Fruit fly (Drosophila melanogaster) whole organism, pupa: ENCODE data around the gene upSET.

Experiments
- CG10348 ChIP-seq: fragments of 200-800 bp; sonication (Bioruptor generic); IDR thresholded peaks from 2 replicates; pipeline ENCODE4 v1.3.6; 2022; ENCODE audit warnings: missing biosample characterization, missing genetic modification characterization
- CG12605 ChIP-seq: fragments of 200-800 bp; sonication (Bioruptor generic); IDR thresholded peaks from 2 replicates; pipeline ENCODE4 v1.3.6; 2022; ENCODE audit warnings: missing biosample characterization, missing genetic modification characterization
- CG13204 ChIP-seq: fragments of 200-800 bp; sonication (Bioruptor generic); optimal IDR thresholded peaks from 2 replicates; lab custom pipeline; 2018; ENCODE audit warnings: missing biosample characterization, mild to moderate bottlenecking, missing genetic modification characterization, moderate library complexity
- CG14655 ChIP-seq: fragments of 200-800 bp; sonication (Bioruptor generic); optimal IDR thresholded peaks from 3 replicates; lab custom pipeline; 2017; ENCODE audit warnings: mild to moderate bottlenecking, missing biosample characterization, missing genetic modification reagents, missing genetic modification characterization
- CG15710 ChIP-seq: fragments of 200-800 bp; sonication (Bioruptor generic); optimal IDR thresholded peaks from 2 replicates; lab custom pipeline; 2018; ENCODE audit warnings: missing biosample characterization, mild to moderate bottlenecking, missing genetic modification characterization, moderate library complexity
- CG17806 ChIP-seq: fragments of 200-800 bp; sonication (Bioruptor generic); optimal IDR thresholded peaks from 2 replicates; lab custom pipeline; 2018; ENCODE audit warnings: missing biosample characterization, mild to moderate bottlenecking, missing genetic modification characterization, moderate library complexity
- CG32121 ChIP-seq: fragments of 200-800 bp; sonication (Bioruptor generic); IDR thresholded peaks from 2 replicates; pipeline ENCODE4 v1.3.6; 2022; ENCODE audit warnings: missing biosample characterization, missing genetic modification characterization
- CG34367 ChIP-seq: fragments of 200-800 bp; sonication (Bioruptor generic); optimal IDR thresholded peaks from 2 replicates; lab custom pipeline; 2018; ENCODE audit warnings: missing biosample characterization, mild to moderate bottlenecking, missing genetic modification characterization
- CG4496 ChIP-seq: fragments of 200-800 bp; sonication (Bioruptor generic); IDR thresholded peaks from 3 replicates; pipeline ENCODE4 v1.3.6; 2022; ENCODE audit warnings: missing biosample characterization, missing genetic modification characterization
- CG8159 ChIP-seq: fragments of 200-800 bp; sonication (Bioruptor generic); optimal IDR thresholded peaks from 3 replicates; lab custom pipeline; 2018; ENCODE audit warnings: missing biosample characterization, mild to moderate bottlenecking, missing genetic modification characterization, moderate library complexity
- CG8301 ChIP-seq: fragments of 200-800 bp; sonication (Bioruptor generic); optimal IDR thresholded peaks from 2 replicates; lab custom pipeline; 2018; ENCODE audit warnings: missing biosample characterization, mild to moderate bottlenecking, missing genetic modification characterization
- CG9948 ChIP-seq: fragments of 200-800 bp; sonication (Bioruptor generic); optimal IDR thresholded peaks from 2 replicates; lab custom pipeline; 2018; ENCODE audit warnings: missing biosample characterization, mild to moderate bottlenecking, missing genetic modification characterization, moderate library complexity
- D1 ChIP-seq: fragments of 200-800 bp; sonication (Bioruptor generic); optimal IDR thresholded peaks from 2 replicates; lab custom pipeline; 2018; ENCODE audit warnings: missing biosample characterization, mild to moderate bottlenecking, missing genetic modification characterization, moderate library complexity
- EcR ChIP-seq: fragments of 200-800 bp; sonication (Bioruptor generic); optimal IDR thresholded peaks from 3 replicates; lab custom pipeline; 2019; ENCODE audit warnings: missing biosample characterization, missing genetic modification characterization, mild to moderate bottlenecking, moderate library complexity, missing genetic modification reagents
- Ets98B ChIP-seq: fragments of 200-800 bp; sonication (Bioruptor generic); IDR thresholded peaks from 2 replicates; pipeline ENCODE4 v1.3.6; 2022; ENCODE audit warnings: missing biosample characterization, missing genetic modification characterization
- Pif1A ChIP-seq: fragments of 200-800 bp; sonication (Bioruptor generic); optimal IDR thresholded peaks from 3 replicates; lab custom pipeline; 2016; ENCODE audit warnings: missing biosample characterization, missing genetic modification characterization
- Pif1B ChIP-seq: fragments of 200-800 bp; sonication (Bioruptor generic); optimal IDR thresholded peaks from 3 replicates; lab custom pipeline; 2016; ENCODE audit warnings: missing biosample characterization, missing genetic modification characterization
- Snoo ChIP-seq: fragments of 200-800 bp; sonication (Bioruptor generic); optimal IDR thresholded peaks from 3 replicates; lab custom pipeline; 2017; ENCODE audit warnings: missing biosample characterization, mild to moderate bottlenecking, missing genetic modification characterization, inconsistent platforms
- fd96Ca ChIP-seq: fragments of 200-800 bp; sonication (Bioruptor generic); IDR thresholded peaks from 3 replicates; pipeline ENCODE4 v1.3.6; 2022; ENCODE audit warnings: missing biosample characterization, missing genetic modification characterization
- gl ChIP-seq: fragments of 200-800 bp; sonication (Bioruptor generic); optimal IDR thresholded peaks from 2 replicates; lab custom pipeline; 2018; ENCODE audit warnings: missing biosample characterization, mild to moderate bottlenecking, missing genetic modification characterization
- rn ChIP-seq: fragments of 200-800 bp; sonication (Bioruptor generic); IDR thresholded peaks from 2 replicates; pipeline ENCODE4 v1.3.6; 2022; ENCODE audit warnings: missing biosample characterization, missing genetic modification characterization

upSET gene

DNA sequence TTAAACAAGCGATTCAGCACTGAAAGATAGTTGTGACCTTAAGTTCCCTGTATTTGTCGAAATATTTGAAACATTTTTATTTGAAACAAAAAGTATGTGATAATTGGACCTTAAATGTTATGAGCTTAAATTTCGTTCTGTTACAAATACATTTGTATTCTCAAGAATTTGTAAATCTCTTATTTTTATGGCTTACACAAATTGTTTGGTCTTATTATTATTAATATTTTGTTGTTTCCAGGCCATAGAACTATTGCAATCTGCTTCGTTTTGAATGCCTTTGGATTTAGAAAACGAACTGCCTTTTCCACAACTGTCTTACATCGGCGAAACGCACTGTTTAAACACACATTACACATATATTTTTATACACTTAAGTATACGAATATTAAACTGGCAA lies 32.5 kb downstream of the upSET start, which contains the start of gene CG6661:
TSS of gene CG6661 (plus strand) at position 301 of the 400 bp plus-strand sequence.
- TF ChIP-seq Pif1A (GFP tag; lab: Kevin White, UChicago) (no peak), Ets98B (no peak), fd96Ca (no peak), D1 (tag; lab: Kevin White, UChicago) (no peak), CG12605 (GFP tag; lab: Robert Waterston, UW) (no peak), CG32121 (GFP tag; lab: Robert Waterston, UW) (no peak), CG8301 (no peak)
- TF ChIP-seq, all 21 proteins: peak for 0

DNA sequence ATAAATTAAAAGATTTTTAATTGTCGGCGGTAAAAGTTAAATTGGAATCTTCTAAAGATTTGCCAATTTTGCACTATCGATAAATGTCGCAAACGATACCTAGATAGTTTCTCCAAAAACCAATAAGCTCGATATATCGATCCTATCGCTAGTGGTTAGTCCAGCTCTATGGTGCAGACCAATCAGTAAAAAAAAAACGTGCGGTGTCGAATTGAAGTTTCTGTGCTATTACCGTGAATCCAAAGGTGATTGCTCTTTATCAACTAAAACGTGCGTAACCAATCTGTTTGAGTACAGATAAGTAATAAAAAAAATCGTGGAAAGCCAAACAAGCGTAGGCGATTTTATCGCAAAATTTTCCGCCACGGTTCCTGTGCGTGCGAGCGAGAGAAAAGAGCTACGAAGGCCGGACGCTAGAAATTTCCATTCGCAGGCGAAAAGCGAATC lies 35.0 kb downstream of the upSET start, which contains the start of gene Hsp110:
TSS of gene Hsp110 (plus strand) at position 153 of the 447 bp plus-strand sequence.
- TF ChIP-seq rn (GFP tag; lab: Robert Waterston, UW) (no peak), fd96Ca (0 out of 3 replicates have a peak, but pooled peaks have one; percentile 24), CG4496 (GFP tag; lab: Robert Waterston, UW) (no peak), CG12605 (GFP tag; lab: Robert Waterston, UW) (no peak), CG8159 (tag; lab: Kevin White, UChicago) (peak; percentile 12), CG14655 (GFP tag; lab: Kevin White, UChicago) (no peak), CG10348 (GFP tag; lab: Robert Waterston, UW) (no peak), Pif1A (GFP tag; lab: Kevin White, UChicago) (no peak), CG8301 (peak; percentile 16), Snoo (peak; percentile 14), EcR (GFP tag; lab: Kevin White, UChicago) (peak; percentile 77), CG17806 (tag; lab: Kevin White, UChicago) (no peak), CG15710 (tag; lab: Kevin White, UChicago) (no peak), Pif1B (GFP tag; lab: Kevin White, UChicago) (no peak), CG32121 (GFP tag; lab: Robert Waterston, UW) (no peak), CG13204 (GFP tag; lab: Kevin White, UChicago) (no peak), Ets98B (peak; percentile 37; the same call in 1 of the 2 replicates), D1 (tag; lab: Kevin White, UChicago) (no peak), CG34367 (no peak), CG9948 (tag; lab: Kevin White, UChicago) (no peak), gl (tag; lab: Kevin White, UChicago) (no peak)

DNA sequence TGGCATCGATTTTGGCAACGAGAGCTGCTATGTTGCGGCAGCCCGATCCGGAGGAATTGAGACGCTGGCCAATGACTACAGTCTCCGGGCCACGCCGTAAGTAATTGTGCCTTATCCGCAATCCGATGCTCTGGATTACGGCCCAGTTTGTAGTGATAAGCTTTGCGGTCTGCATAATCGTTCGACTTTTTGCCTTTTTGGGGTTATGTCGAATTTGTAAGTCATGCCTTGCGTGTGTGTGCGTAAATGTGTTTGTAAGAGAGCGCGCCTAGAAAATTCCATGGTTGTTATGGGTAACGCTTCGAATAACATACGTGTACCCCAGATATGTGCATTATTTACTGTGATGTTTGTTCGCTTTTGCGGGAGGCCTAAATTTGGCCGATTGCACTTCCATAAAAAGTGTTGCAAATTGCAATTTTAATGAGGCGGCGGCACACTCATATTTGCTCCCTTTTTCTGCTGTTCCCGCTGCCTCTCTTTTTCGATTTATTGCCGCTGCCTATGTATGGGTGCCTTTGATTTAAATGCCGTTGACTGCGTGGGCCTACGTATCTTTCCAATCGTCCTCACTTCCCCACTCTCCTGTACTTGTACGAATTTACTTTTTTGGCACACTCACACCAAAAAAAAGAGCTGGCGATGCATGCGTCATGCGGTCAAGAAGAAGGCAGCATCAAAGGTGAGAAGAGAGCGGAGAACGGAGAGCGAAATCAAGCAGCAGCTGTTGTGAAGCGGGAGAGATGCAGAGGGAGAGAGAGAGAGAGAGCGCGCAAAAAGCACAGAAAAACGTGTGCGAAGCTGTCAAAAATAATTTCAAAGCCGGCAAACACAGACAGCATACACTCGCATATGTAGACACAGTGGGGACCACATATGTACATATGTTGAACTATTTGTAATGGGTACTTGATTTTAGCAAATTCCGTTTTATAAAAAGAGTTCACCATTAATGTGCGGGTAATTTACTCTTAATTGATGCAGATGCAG lies 36.0 kb downstream of the upSET start:
- TF ChIP-seq Ets98B (peak; percentile 64), Pif1A (GFP tag; lab: Kevin White, UChicago) (no peak), fd96Ca (0 out of 3 replicates have a peak, but pooled peaks have one; percentile 29), CG12605 (GFP tag; lab: Robert Waterston, UW) (peak; percentile 50), EcR (GFP tag; lab: Kevin White, UChicago) (peak; percentile 67), Snoo (peak; percentile 5), D1 (tag; lab: Kevin White, UChicago) (no peak), CG4496 (GFP tag; lab: Robert Waterston, UW) (peak; percentile 30; the same call in 1 of the 3 replicates)

DNA sequence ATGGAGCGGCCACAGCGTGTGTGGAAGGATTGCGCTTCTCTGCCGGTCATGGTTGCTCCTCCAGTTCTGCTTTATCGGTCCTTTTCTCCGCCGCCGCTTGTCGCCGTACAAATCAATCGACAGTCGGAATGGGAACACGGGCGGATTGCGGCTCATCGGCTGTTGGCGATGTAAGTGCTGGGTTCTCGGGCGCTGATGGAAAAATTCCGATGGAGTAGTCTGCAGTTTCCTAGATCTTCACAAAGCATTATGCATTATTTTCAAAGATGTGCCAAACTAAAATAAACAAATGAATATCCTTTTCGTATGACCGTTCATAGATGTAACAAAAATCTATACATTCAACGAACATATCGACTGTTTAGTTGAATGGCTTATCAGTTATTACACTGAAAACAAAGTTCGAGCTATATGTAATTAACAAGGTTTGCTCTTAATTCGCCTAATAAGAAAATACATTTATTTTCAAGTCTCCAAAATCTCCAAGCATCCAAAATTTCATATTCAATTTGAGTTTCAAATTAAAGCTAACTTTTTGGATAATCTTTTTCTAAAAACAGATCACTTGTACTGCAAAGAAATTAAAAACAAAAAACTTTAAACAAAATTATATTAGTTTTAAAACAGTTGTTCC lies 47.8 kb downstream of the upSET start, which contains the start of gene Neurl4:
TSS of gene Neurl4 (minus strand) at position 273 of the 634 bp plus-strand sequence.
- peak; percentile 89 for TF ChIP-seq CG17806 (tag; lab: Kevin White, UChicago)
- TF ChIP-seq CG13204 (GFP tag; lab: Kevin White, UChicago), result no peak
- TF ChIP-seq D1 (tag; lab: Kevin White, UChicago), result no peak
- TF ChIP-seq gl (tag; lab: Kevin White, UChicago), result peak; percentile 68
- TF ChIP-seq CG10348 (GFP tag; lab: Robert Waterston, UW), result no peak
- TF ChIP-seq EcR (GFP tag; lab: Kevin White, UChicago), result no peak
- no peak for TF ChIP-seq fd96Ca
- peak; percentile 81 for TF ChIP-seq CG34367
- TF ChIP-seq Pif1B (GFP tag; lab: Kevin White, UChicago), result no peak
- peak; percentile 81 for TF ChIP-seq CG15710 (tag; lab: Kevin White, UChicago)
- TF ChIP-seq CG32121 (GFP tag; lab: Robert Waterston, UW), result peak; percentile 82
- TF ChIP-seq CG8159 (tag; lab: Kevin White, UChicago), result no peak
- TF ChIP-seq CG9948 (tag; lab: Kevin White, UChicago), result peak; percentile 84
- TF ChIP-seq CG4496 (GFP tag; lab: Robert Waterston, UW), result peak; percentile 62; the same call in 2 of the 3 replicates
- TF ChIP-seq CG8301, result no peak
- no peak for TF ChIP-seq rn (GFP tag; lab: Robert Waterston, UW)
- peak; percentile 80 for TF ChIP-seq CG12605 (GFP tag; lab: Robert Waterston, UW)
- TF ChIP-seq Pif1A (GFP tag; lab: Kevin White, UChicago), result no peak
- TF ChIP-seq CG14655 (GFP tag; lab: Kevin White, UChicago), result no peak
- peak; percentile 75 for TF ChIP-seq Snoo
- TF ChIP-seq Ets98B, result peak; percentile 65
